Fruit fly (Drosophila melanogaster): Measurements from ENCODE around the gene Rh4.

Gene Rh4

DNA sequence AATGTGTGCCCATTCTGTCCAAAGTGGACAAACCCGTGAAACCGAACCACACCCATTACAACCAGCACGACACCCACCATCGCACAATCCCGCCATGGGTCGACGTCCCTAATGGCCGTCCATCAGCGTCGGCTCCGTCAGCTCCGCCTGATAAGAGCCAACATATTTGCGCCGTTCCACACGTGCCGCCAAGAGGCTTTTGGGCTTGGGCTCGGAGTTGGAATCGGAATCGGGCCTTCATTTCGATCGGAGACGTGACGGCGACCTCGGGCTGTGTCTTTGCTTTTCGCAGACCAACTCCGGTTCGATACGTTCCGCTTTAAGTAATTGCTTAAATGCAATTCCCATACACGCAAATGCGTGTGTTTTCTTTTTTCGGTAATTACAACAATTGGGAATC is 7.0 kb downstream of the Rh4 start:
- TF ChIP-seq Jra (GFP tag; optimal IDR thresholded peaks at IDR 0.05) = no peak
- TF ChIP-seq HLH106 (tag; optimal IDR thresholded peaks at IDR 0.05) = no peak
- TF ChIP-seq CG32264 (GFP tag; optimal IDR thresholded peaks at IDR 0.05) = no peak
- TF ChIP-seq Hr83 (GFP tag; optimal IDR thresholded peaks at IDR 0.05; ENCODE audit: poor library complexity, severe bottlenecking) = no peak
- TF ChIP-seq dl (GFP tag; optimal IDR thresholded peaks at IDR 0.05; ENCODE audit: insufficient read depth in 1 of 2, partially characterized antibody in 2 of 2) = no peak
- no peak for TF ChIP-seq h (GFP tag; optimal IDR thresholded peaks at IDR 0.05)

dm6 chr3L:16854387-16855033 is 7.8 kb downstream of the Rh4 start:
- TF ChIP-seq Hr83 (GFP tag; optimal IDR thresholded peaks at IDR 0.05; ENCODE audit: poor library complexity, severe bottlenecking) = no peak
- TF ChIP-seq GATAd (GFP tag; optimal IDR thresholded peaks at IDR 0.05) = no peak
- TF ChIP-seq fru (GFP tag; optimal IDR thresholded peaks at IDR 0.05) = no peak
- TF ChIP-seq Dfd (GFP tag; optimal IDR thresholded peaks at IDR 0.05) = no peak
- no peak for TF ChIP-seq woc (GFP tag; optimal IDR thresholded peaks at IDR 0.05)
- TF ChIP-seq CG9705 (GFP tag; optimal IDR thresholded peaks at IDR 0.05) = no peak
- no peak for TF ChIP-seq pan (optimal IDR thresholded peaks at IDR 0.05)
- TF ChIP-seq dl (GFP tag; optimal IDR thresholded peaks at IDR 0.05; ENCODE audit: insufficient read depth in 1 of 2, partially characterized antibody in 2 of 2) = no peak
- no peak for TF ChIP-seq Jra (GFP tag; optimal IDR thresholded peaks at IDR 0.05)

dm6 chr3L:16853533-16854386 is 8.6 kb downstream of the Rh4 start, which contains the start of gene sina:
Gene sina (plus strand): TSS chr3L:16853751.
- TF ChIP-seq fru (GFP tag; optimal IDR thresholded peaks at IDR 0.05) (no peak), Rel (GFP tag; optimal IDR thresholded peaks at IDR 0.05) (no peak), Rel (tag; optimal IDR thresholded peaks at IDR 0.05) (peak; percentile 78), Dfd (GFP tag; optimal IDR thresholded peaks at IDR 0.05) (no peak), Sp1 (GFP tag; optimal IDR thresholded peaks at IDR 0.05) (peak; percentile 13)

dm6 chr3L:16851566-16851965 is 10.8 kb downstream of the Rh4 start:
- TF ChIP-seq Vsx2 (GFP tag; optimal IDR thresholded peaks at IDR 0.05; ENCODE audit: partially characterized antibody) (no peak), GATAd (GFP tag; optimal IDR thresholded peaks at IDR 0.05) (no peak), psq (GFP tag; optimal IDR thresholded peaks at IDR 0.05) (no peak), Dfd (GFP tag; optimal IDR thresholded peaks at IDR 0.05) (peak; percentile 90)

- no peak for TF ChIP-seq Dfd (GFP tag; optimal IDR thresholded peaks at IDR 0.05)
- no peak for TF ChIP-seq Vsx2 (GFP tag; optimal IDR thresholded peaks at IDR 0.05; ENCODE audit: partially characterized antibody)
Observed at dm6 chr3L:16845607-16846277, 16.6 kb downstream of the Rh4 start, which contains the start of gene CG32161. Gene CG32161 (plus strand): TSS chr3L:16846227.

DNA sequence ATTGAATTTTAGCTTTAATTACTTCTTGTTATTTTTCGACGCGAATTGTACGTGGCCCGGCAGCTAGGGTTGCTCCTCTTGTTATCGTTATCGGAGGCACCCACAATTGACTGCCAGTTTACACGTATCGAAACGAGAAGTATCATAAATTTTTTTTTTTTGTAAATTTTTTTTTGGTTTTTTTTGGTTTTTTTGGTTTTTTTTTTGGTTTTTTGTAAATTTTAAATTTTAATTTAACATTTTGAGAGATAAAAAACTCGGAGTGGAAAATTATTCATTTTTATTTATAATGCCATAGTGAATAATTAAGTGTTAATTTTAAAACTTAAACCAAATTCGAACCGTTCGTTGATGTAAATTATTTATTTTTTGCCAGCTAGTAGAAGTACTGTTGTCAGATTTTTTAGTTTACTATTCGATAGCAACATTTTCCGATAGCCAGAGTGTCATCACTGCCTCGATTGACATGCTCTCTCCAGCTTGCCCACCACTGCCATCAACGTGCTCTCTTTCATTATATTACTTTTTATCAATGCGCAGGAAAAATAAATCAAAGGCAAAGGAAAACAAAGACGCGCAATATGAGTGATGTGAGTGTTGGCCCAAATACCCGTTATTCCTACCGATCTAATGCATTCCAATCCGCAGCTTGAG is 17.3 kb downstream of the Rh4 start, which contains the start of the genes kud and Zcchc7:
kud (minus strand) TSS at position 72 of the 654 bp plus-strand sequence.
Zcchc7 (plus strand) TSS at position 467 of the 654 bp plus-strand sequence.
- TF ChIP-seq h (GFP tag; optimal IDR thresholded peaks at IDR 0.05) = peak; percentile 79
- TF ChIP-seq OdsH (GFP tag; optimal IDR thresholded peaks at IDR 0.05) = peak; percentile 73
- TF ChIP-seq HLH106 (tag; optimal IDR thresholded peaks at IDR 0.05) = peak; percentile 80
- TF ChIP-seq ey (GFP tag; optimal IDR thresholded peaks at IDR 0.05) = peak; percentile 74
- TF ChIP-seq psq (GFP tag; optimal IDR thresholded peaks at IDR 0.05) = peak; percentile 61
- TF ChIP-seq fru (GFP tag; optimal IDR thresholded peaks at IDR 0.05) = peak; percentile 83
- peak; percentile 75 for TF ChIP-seq Sp1 (GFP tag; optimal IDR thresholded peaks at IDR 0.05)
- peak; percentile 75 for TF ChIP-seq CG9705 (GFP tag; optimal IDR thresholded peaks at IDR 0.05)
- TF ChIP-seq rgr (GFP tag; optimal IDR thresholded peaks at IDR 0.05) = peak; percentile 64
- TF ChIP-seq Myc (optimal IDR thresholded peaks at IDR 0.05) = peak; percentile 81
- peak; percentile 44 for TF ChIP-seq dsf (GFP tag; optimal IDR thresholded peaks at IDR 0.05; ENCODE audit: borderline replicate concordance)
- no peak for TF ChIP-seq Abd-B (GFP tag; optimal IDR thresholded peaks at IDR 0.05)
- TF ChIP-seq br (GFP tag; optimal IDR thresholded peaks at IDR 0.05) = no peak
- TF ChIP-seq Hr78 (GFP tag; optimal IDR thresholded peaks at IDR 0.05) = no peak
- peak; percentile 91 for TF ChIP-seq woc (GFP tag; optimal IDR thresholded peaks at IDR 0.05)
- TF ChIP-seq foxo (GFP tag; optimal IDR thresholded peaks at IDR 0.05) = peak in 1 of 2 experiments; percentile 81
- TF ChIP-seq Jra (GFP tag; optimal IDR thresholded peaks at IDR 0.05) = no peak

Measured in whole organism, wandering third instar larva.